Worm (Caenorhabditis elegans) whole organism, mixed stage, embryonic: ENCODE data around the gene flp-1.

Source experiments
- cnd-1 ChIP-seq: fragments of 200-800 bp; sonication (Bioruptor generic); optimal IDR thresholded peaks from 2 replicates; lab custom pipeline; 2018; ENCODE audit warnings: mild to moderate bottlenecking, missing genetic modification characterization, missing compliant biosample characterization
- drap-1 ChIP-seq: fragments of 200-800 bp; sonication (Bioruptor generic); optimal IDR thresholded peaks from 3 replicates; lab custom pipeline; 2018; ENCODE audit warnings: mild to moderate bottlenecking, missing genetic modification characterization, missing compliant biosample characterization
- elt-1 ChIP-seq: sonication (generic microtip); optimal IDR thresholded peaks from 2 replicates; lab custom pipeline; 2017; ENCODE audit warnings: missing genetic modification characterization, mild to moderate bottlenecking, missing compliant biosample characterization, antibody characterized with exemption, moderate library complexity, borderline replicate concordance; ENCODE audit not compliant: insufficient read depth
- mep-1 ChIP-seq: fragments of 150-350 bp; optimal IDR thresholded peaks from 2 replicates; lab custom pipeline; 2017; ENCODE audit warnings: missing biosample characterization, missing genetic modification reagents, missing genetic modification characterization, inconsistent platforms
- nhr-12 ChIP-seq: fragments of 150-350 bp; optimal IDR thresholded peaks from 2 replicates; lab custom pipeline; 2014; ENCODE audit warnings: missing biosample characterization, missing genetic modification characterization
- nhr-28 ChIP-seq: fragments of 150-350 bp; optimal IDR thresholded peaks from 2 replicates; lab custom pipeline; 2014; ENCODE audit warnings: missing biosample characterization, missing genetic modification characterization
- nhr-76 ChIP-seq: sonication (generic microtip); optimal IDR thresholded peaks from 2 replicates; lab custom pipeline; 2017; ENCODE audit warnings: missing biosample characterization, missing genetic modification characterization
- pha-4 ChIP-seq: fragments of 150-350 bp; optimal IDR thresholded peaks from 2 replicates; lab custom pipeline; 2018; ENCODE audit warnings: missing biosample characterization, missing genetic modification reagents, missing genetic modification characterization
- unc-39 ChIP-seq: fragments of 150-350 bp; optimal IDR thresholded peaks from 2 replicates; lab custom pipeline; 2014; ENCODE audit warnings: missing biosample characterization, missing genetic modification characterization
- unc-62 ChIP-seq: fragments of 150-350 bp; optimal IDR thresholded peaks from 2 replicates; lab custom pipeline; 2014; ENCODE audit warnings: missing biosample characterization, missing genetic modification reagents, missing genetic modification characterization

- TF ChIP-seq nhr-12 (tag; lab: Kevin White, UChicago) (no peak), cnd-1 (no peak), unc-39 (tag; lab: Kevin White, UChicago) (no peak), drap-1 (GFP tag; lab: Kevin White, UChicago) (no peak), nhr-28 (no peak), pha-4 (tag; lab: Kevin White, UChicago) (no peak), unc-62 (no peak), elt-1 (tag; lab: Kevin White, UChicago) (no peak), mep-1 (tag; lab: Kevin White, UChicago) (no peak), nhr-76 (tag; lab: Kevin White, UChicago) (no peak)
These were observed 43.7 kb upstream of the flp-1 start for ce11 chrIV:9100835-9101234.
